Worm (Caenorhabditis elegans) whole organism, L4 larva: ENCODE data around the gene AC3.5.

ENCODE experiments used
- D1046.2 ChIP-seq: fragments of 200-800 bp; sonication (Bioruptor generic); IDR thresholded peaks from 2 replicates; pipeline ENCODE4 v1.3.6; 2022; ENCODE audit warnings: missing genetic modification characterization, missing compliant biosample characterization
- F10B5.3 ChIP-seq: sonication (generic microtip); optimal IDR thresholded peaks from 2 replicates; lab custom pipeline; 2016; ENCODE audit warnings: mild to moderate bottlenecking, missing genetic modification characterization, missing compliant biosample characterization
- F26F4.8 ChIP-seq: fragments of 200-800 bp; sonication (Bioruptor generic); conservative IDR thresholded peaks from 2 replicates; pipeline ENCODE4 v1.3.6; 2022; ENCODE audit warnings: missing genetic modification characterization, missing compliant biosample characterization
- F37D6.2 ChIP-seq: sonication (generic microtip); optimal IDR thresholded peaks from 2 replicates; lab custom pipeline; 2016; ENCODE audit warnings: mild to moderate bottlenecking, missing genetic modification characterization, missing compliant biosample characterization
- T20F7.1 ChIP-seq: fragments of 200-800 bp; sonication (Bioruptor generic); optimal IDR thresholded peaks from 2 replicates; lab custom pipeline; 2018; ENCODE audit warnings: mild to moderate bottlenecking, missing genetic modification characterization, missing compliant biosample characterization
- Y5F2A.4 ChIP-seq: fragments of 200-800 bp; sonication (Bioruptor generic); optimal IDR thresholded peaks from 2 replicates; lab custom pipeline; 2018; ENCODE audit warnings: mild to moderate bottlenecking, missing genetic modification characterization, missing compliant biosample characterization
- Y75B8A.6 ChIP-seq: fragments of 200-800 bp; sonication (Bioruptor generic); IDR thresholded peaks from 2 replicates; pipeline ENCODE4 v1.3.6; 2022; ENCODE audit warnings: missing genetic modification reagents, missing genetic modification characterization, missing compliant biosample characterization
- ZK546.5 ChIP-seq, 2 experiments: sonication (generic microtip); optimal IDR thresholded peaks; 2 replicates each; lab custom pipeline; 2017; ENCODE audit warnings: missing biosample characterization in 2 of 2, missing genetic modification characterization in 2 of 2
- aha-1 ChIP-seq: fragments of 150-350 bp; peaks from one replicate; lab custom pipeline; 2014; ENCODE audit warnings: missing biosample characterization, missing genetic modification characterization
- arid-1 ChIP-seq: fragments of 200-800 bp; sonication (Bioruptor generic); conservative IDR thresholded peaks from 2 replicates; pipeline ENCODE4 v1.3.6; 2022; ENCODE audit warnings: missing genetic modification reagents, missing genetic modification characterization, missing compliant biosample characterization
- ceh-28 ChIP-seq: fragments of 150-350 bp; optimal IDR thresholded peaks from 2 replicates; lab custom pipeline; 2014; ENCODE audit warnings: missing biosample characterization, missing genetic modification reagents, missing genetic modification characterization
- ceh-32 ChIP-seq: sonication (generic microtip); optimal IDR thresholded peaks from 2 replicates; lab custom pipeline; 2016; ENCODE audit warnings: mild to moderate bottlenecking, missing genetic modification characterization, missing compliant biosample characterization; ENCODE audit not compliant: poor library complexity
- daf-12 ChIP-seq: fragments of 150-350 bp; optimal IDR thresholded peaks from 2 replicates; lab custom pipeline; 2014; ENCODE audit warnings: missing biosample characterization, missing genetic modification reagents, missing genetic modification characterization
- daf-16 ChIP-seq, 3 experiments: sonication (generic microtip); optimal IDR thresholded peaks; 2 replicates each; lab custom pipeline; 2016 to 2017; ENCODE audit warnings: missing genetic modification characterization in 3 of 3, missing genetic modification reagents in 3 of 3, mild to moderate bottlenecking in 2 of 3, missing compliant biosample characterization in 2 of 3, missing biosample characterization in 1 of 3, moderate library complexity in 1 of 3
- daf-19 ChIP-seq: fragments of 200-800 bp; sonication (Bioruptor generic); conservative IDR thresholded peaks from 2 replicates; pipeline ENCODE4 v1.3.6; 2022; ENCODE audit warnings: missing genetic modification characterization, missing compliant biosample characterization
- dmd-8 ChIP-seq: fragments of 200-800 bp; sonication (Bioruptor generic); IDR thresholded peaks from 2 replicates; pipeline ENCODE4 v1.3.6; 2022; ENCODE audit warnings: missing genetic modification characterization, missing compliant biosample characterization
- egl-43 ChIP-seq: fragments of 200-800 bp; sonication (Bioruptor generic); IDR thresholded peaks from 2 replicates; pipeline ENCODE4 v1.3.6; 2022; ENCODE audit warnings: missing genetic modification reagents, missing genetic modification characterization, missing compliant biosample characterization
- fos-1 ChIP-seq: fragments of 150-350 bp; optimal IDR thresholded peaks from 2 replicates; lab custom pipeline; 2014; ENCODE audit warnings: missing biosample characterization, missing genetic modification characterization
- hif-1 ChIP-seq, 2 experiments: sonication (generic microtip); optimal IDR thresholded peaks; 2 replicates each; lab custom pipeline; 2016 to 2017; ENCODE audit warnings: missing compliant biosample characterization in 2 of 2, missing genetic modification characterization in 2 of 2, missing genetic modification reagents in 2 of 2, missing genotype in 2 of 2, mild to moderate bottlenecking in 1 of 2
- hlh-11 ChIP-seq: fragments of 200-800 bp; sonication (Bioruptor generic); optimal IDR thresholded peaks from 2 replicates; lab custom pipeline; 2018; ENCODE audit warnings: mild to moderate bottlenecking, missing genetic modification characterization, missing compliant biosample characterization
- hlh-30 ChIP-seq: sonication (generic microtip); optimal IDR thresholded peaks from 2 replicates; lab custom pipeline; 2017; ENCODE audit warnings: antibody characterized with exemption, mild to moderate bottlenecking, missing genetic modification characterization, missing compliant biosample characterization; ENCODE audit not compliant: insufficient read depth
- hmg-1.1 ChIP-seq: fragments of 200-800 bp; sonication (Bioruptor generic); IDR thresholded peaks from 2 replicates; pipeline ENCODE4 v1.3.6; 2022; ENCODE audit warnings: missing genetic modification reagents, missing genetic modification characterization, missing compliant biosample characterization
- lin-1 ChIP-seq: fragments of 200-800 bp; sonication (Bioruptor generic); IDR thresholded peaks from 2 replicates; pipeline ENCODE4 v1.3.6; 2022; ENCODE audit warnings: missing genetic modification reagents, missing genetic modification characterization, missing compliant biosample characterization
- lin-29 ChIP-seq: fragments of 200-800 bp; sonication (Bioruptor generic); IDR thresholded peaks from 2 replicates; pipeline ENCODE4 v1.3.6; 2022; ENCODE audit warnings: missing genetic modification reagents, missing genetic modification characterization, missing compliant biosample characterization
- madf-5 ChIP-seq, 2 experiments: fragments of 200-800 bp; sonication (Bioruptor generic); IDR thresholded peaks; 2 replicates each; pipeline ENCODE4 v1.3.6; 2022; ENCODE audit warnings: missing compliant biosample characterization in 2 of 2, missing genetic modification characterization in 2 of 2
- mes-2 ChIP-seq: sonication (generic microtip); optimal IDR thresholded peaks from 2 replicates; lab custom pipeline; 2016; ENCODE audit warnings: missing genotype, mild to moderate bottlenecking, missing genetic modification characterization, missing compliant biosample characterization; ENCODE audit not compliant: poor library complexity, severe bottlenecking
- nhr-102 ChIP-seq: sonication (generic microtip); optimal IDR thresholded peaks from 2 replicates; lab custom pipeline; 2016; ENCODE audit warnings: mild to moderate bottlenecking, missing genetic modification characterization, moderate library complexity, missing compliant biosample characterization
- nhr-237 ChIP-seq: sonication (generic microtip); optimal IDR thresholded peaks from 2 replicates; lab custom pipeline; 2017; ENCODE audit warnings: missing biosample characterization, missing genetic modification characterization
- nhr-25 ChIP-seq: sonication (generic microtip); optimal IDR thresholded peaks from 2 replicates; lab custom pipeline; 2017; ENCODE audit warnings: missing genetic modification characterization, mild to moderate bottlenecking, missing compliant biosample characterization, antibody characterized with exemption, moderate library complexity, borderline replicate concordance; ENCODE audit not compliant: insufficient read depth
- nhr-28 ChIP-seq: fragments of 150-350 bp; optimal IDR thresholded peaks from 2 replicates; lab custom pipeline; 2014; ENCODE audit warnings: missing biosample characterization, missing genetic modification characterization
- nhr-77 ChIP-seq: fragments of 150-350 bp; optimal IDR thresholded peaks from 2 replicates; lab custom pipeline; 2014; ENCODE audit warnings: missing biosample characterization, missing genetic modification characterization
- php-3 ChIP-seq: fragments of 200-800 bp; sonication (Bioruptor generic); IDR thresholded peaks from 2 replicates; pipeline ENCODE4 v1.3.6; 2022; ENCODE audit warnings: missing genetic modification reagents, missing genetic modification characterization, missing compliant biosample characterization
- pqm-1 ChIP-seq: sonication (generic microtip); optimal IDR thresholded peaks from 2 replicates; lab custom pipeline; 2017; ENCODE audit warnings: missing biosample characterization, missing genetic modification characterization
- rbr-2 ChIP-seq: sonication (generic microtip); optimal IDR thresholded peaks from 2 replicates; lab custom pipeline; 2016; ENCODE audit warnings: missing genotype, missing genetic modification characterization, missing compliant biosample characterization
- sdz-12 ChIP-seq: fragments of 200-800 bp; sonication (Bioruptor generic); optimal IDR thresholded peaks from 2 replicates; lab custom pipeline; 2018; ENCODE audit warnings: mild to moderate bottlenecking, missing genetic modification characterization, missing compliant biosample characterization
- set-16 ChIP-seq: fragments of 200-800 bp; sonication (Bioruptor generic); IDR thresholded peaks from 2 replicates; pipeline ENCODE4 v1.3.6; 2022; ENCODE audit warnings: missing genetic modification reagents, missing genetic modification characterization, missing compliant biosample characterization
- snpc-1.2 ChIP-seq: fragments of 200-800 bp; sonication (Bioruptor generic); IDR thresholded peaks from 2 replicates; pipeline ENCODE4 v1.3.6; 2022; ENCODE audit warnings: missing genetic modification reagents, missing genetic modification characterization, missing compliant biosample characterization
- snpc-4 ChIP-seq: fragments of 150-350 bp; optimal IDR thresholded peaks from 2 replicates; lab custom pipeline; 2014; ENCODE audit warnings: missing biosample characterization, missing genetic modification characterization
- tra-1 ChIP-seq: fragments of 200-800 bp; sonication (Bioruptor generic); IDR thresholded peaks from 2 replicates; pipeline ENCODE4 v1.3.6; 2022; ENCODE audit warnings: missing genetic modification reagents, missing genetic modification characterization, missing compliant biosample characterization
- unc-130 ChIP-seq: sonication (generic microtip); optimal IDR thresholded peaks from 2 replicates; lab custom pipeline; 2016; ENCODE audit warnings: missing genetic modification reagents, missing genetic modification characterization, missing compliant biosample characterization
- unc-62 ChIP-seq, 3 experiments: fragments of 150-350 bp in 1 of 3; sonication (generic microtip); optimal IDR thresholded peaks in 2 of 3; peaks in 1 of 3; 1 replicate in 1 of 3; 2 replicates in 2 of 3; lab custom pipeline; 2014 to 2017; ENCODE audit warnings: missing biosample characterization in 3 of 3, missing genetic modification characterization in 3 of 3, missing genetic modification reagents in 3 of 3, missing genotype in 1 of 3
- vab-7 ChIP-seq: fragments of 200-800 bp; sonication (Bioruptor generic); IDR thresholded peaks from 2 replicates; pipeline ENCODE4 v1.3.6; 2022; ENCODE audit warnings: missing genetic modification reagents, missing genetic modification characterization, missing compliant biosample characterization
- zag-1 ChIP-seq: fragments of 150-350 bp; optimal IDR thresholded peaks from 2 replicates; lab custom pipeline; 2014; ENCODE audit warnings: missing biosample characterization, missing genetic modification characterization
- zip-2 ChIP-seq: fragments of 150-350 bp; optimal IDR thresholded peaks from 2 replicates; lab custom pipeline; 2014; ENCODE audit warnings: missing biosample characterization, missing genetic modification characterization

The AC3.5 gene

DNA sequence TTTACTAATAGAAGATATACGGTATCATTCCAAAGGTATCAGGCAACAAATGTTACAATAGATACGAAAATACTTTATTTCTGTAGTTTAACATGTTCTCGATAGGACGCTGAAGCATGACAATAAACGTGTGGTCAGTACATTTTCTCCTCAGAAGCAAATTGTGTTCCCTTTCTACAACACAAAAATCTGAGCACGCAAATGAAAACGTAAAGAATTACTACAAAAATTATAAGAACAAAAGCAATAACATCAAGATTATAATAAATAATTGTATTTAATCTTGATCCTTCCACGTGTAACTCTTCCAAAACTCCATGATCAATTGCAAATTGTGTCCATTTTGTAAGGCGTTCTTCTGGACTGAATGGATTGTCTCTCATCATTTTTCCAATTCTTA, 8.6 kb upstream of the AC3.5 start:
- TF ChIP-seq php-3 (GFP tag; lab: Robert Waterston, UW) (no peak), lin-29 (GFP tag; lab: Robert Waterston, UW) (no peak), nhr-28 (tag; lab: Kevin White, UChicago) (no peak), aha-1 (peak; percentile 95), vab-7 (no peak), fos-1 (no peak), madf-5 (GFP tag; IDR thresholded peaks at IDR 0.05; lab: Robert Waterston, UW) (no peak), unc-62 (GFP tag; optimal IDR thresholded peaks at IDR 0.05 in 1 of 2; lab: Kevin White, UChicago) (peak in 1 of 2 experiments; percentile 68), unc-62 (tag; optimal IDR thresholded peaks at IDR 0.05; lab: Kevin White, UChicago) (no peak), hlh-30 (tag; lab: Kevin White, UChicago) (no peak), D1046.2 (no peak), snpc-4 (tag; lab: Kevin White, UChicago) (no peak), mes-2 (tag; lab: Kevin White, UChicago) (no peak), hlh-11 (tag; lab: Kevin White, UChicago) (no peak), ZK546.5 (tag; optimal IDR thresholded peaks at IDR 0.05; lab: Kevin White, UChicago) (no peak)

- TF ChIP-seq zag-1 (tag; lab: Kevin White, UChicago): no peak
- no peak for TF ChIP-seq lin-1 (GFP tag; lab: Robert Waterston, UW)
- TF ChIP-seq nhr-25 (tag; lab: Kevin White, UChicago): no peak
- TF ChIP-seq ceh-32 (tag; lab: Kevin White, UChicago): no peak
- TF ChIP-seq hif-1 (tag; optimal IDR thresholded peaks at IDR 0.05; lab: Kevin White, UChicago): no peak
- TF ChIP-seq madf-5 (GFP tag; IDR thresholded peaks at IDR 0.05; lab: Robert Waterston, UW): no peak
- TF ChIP-seq pqm-1 (tag; lab: Kevin White, UChicago): no peak
- TF ChIP-seq dmd-8 (GFP tag; lab: Robert Waterston, UW): no peak
- TF ChIP-seq vab-7: no peak
- TF ChIP-seq rbr-2 (tag; lab: Kevin White, UChicago): no peak
- no peak for TF ChIP-seq fos-1
- TF ChIP-seq nhr-77: no peak
- no peak for TF ChIP-seq mes-2 (tag; lab: Kevin White, UChicago)
- TF ChIP-seq ZK546.5 (tag; optimal IDR thresholded peaks at IDR 0.05; lab: Kevin White, UChicago): no peak
- no peak for TF ChIP-seq hmg-1.1 (GFP tag; lab: Robert Waterston, UW)
- no peak for TF ChIP-seq ceh-28 (tag; lab: Kevin White, UChicago)
- TF ChIP-seq set-16 (GFP tag; lab: Robert Waterston, UW): no peak
- TF ChIP-seq, all 104 proteins: peak for 0
Observed at ce11 chrV:10381726-10382125, 6.6 kb upstream of the AC3.5 start, which contains the start of gene abu-1. TSS of gene abu-1 (minus strand) at chrV:10381826.

DNA sequence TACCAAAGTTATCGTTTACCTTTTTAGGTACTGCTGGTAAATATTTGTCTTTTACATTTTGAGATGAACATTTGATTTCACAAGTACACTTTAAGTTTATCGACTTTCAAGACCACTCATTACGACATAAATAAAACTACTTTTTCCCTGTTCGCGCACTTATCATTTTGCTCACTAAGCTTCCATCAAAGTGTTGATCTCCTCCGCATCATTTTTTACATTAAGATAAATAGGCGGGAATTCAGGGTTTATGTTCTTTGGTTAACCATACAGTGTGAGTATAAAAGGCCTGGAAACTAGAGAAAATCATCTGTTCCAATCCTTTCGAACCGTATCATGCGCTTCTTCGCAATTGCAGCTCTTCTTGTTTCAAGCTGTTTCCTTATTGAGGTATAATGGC, 6.2 kb upstream of the AC3.5 start, which contains the start of gene pqn-2:
TSS of gene pqn-2 (plus strand) at position 301 of the 400 bp plus-strand sequence.
- TF ChIP-seq Y5F2A.4 (no peak), daf-12 (tag; lab: Kevin White, UChicago) (no peak), nhr-237 (tag; lab: Kevin White, UChicago) (no peak), daf-16 (GFP tag; optimal IDR thresholded peaks at IDR 0.05; lab: Kevin White, UChicago) (no peak), daf-16 (tag; optimal IDR thresholded peaks at IDR 0.05; lab: Kevin White, UChicago) (no peak), T20F7.1 (GFP tag; lab: Kevin White, UChicago) (no peak)

DNA sequence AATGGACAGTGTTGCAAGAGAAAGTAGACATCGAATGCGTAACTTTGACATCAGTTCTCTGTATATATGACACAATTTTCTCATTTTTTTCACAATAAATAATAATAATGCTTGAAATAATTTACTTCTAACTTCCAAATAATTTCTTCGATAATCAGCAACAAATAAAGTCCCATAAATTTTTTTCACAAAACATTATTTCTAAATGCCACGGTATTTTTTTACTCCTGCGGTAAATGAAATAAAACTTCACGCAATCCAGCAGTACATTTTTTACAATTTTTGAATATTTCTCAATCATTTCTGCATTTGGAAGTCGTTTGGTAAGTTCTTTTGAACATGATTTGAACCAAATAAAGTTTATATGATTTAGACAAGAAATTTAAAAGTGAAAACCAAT, 4.4 kb upstream of the AC3.5 start, which contains the start of gene spe-10:
TSS of gene spe-10 (plus strand) at position 301 of the 400 bp plus-strand sequence.
- TF ChIP-seq tra-1: no peak
- no peak for TF ChIP-seq F26F4.8 (GFP tag; lab: Robert Waterston, UW)
- no peak for TF ChIP-seq nhr-102 (tag; lab: Kevin White, UChicago)
- TF ChIP-seq F37D6.2 (tag; lab: Kevin White, UChicago): no peak
- TF ChIP-seq snpc-1.2 (GFP tag; lab: Robert Waterston, UW): no peak
- TF ChIP-seq sdz-12 (GFP tag; lab: Kevin White, UChicago): no peak
- TF ChIP-seq F10B5.3: no peak
- TF ChIP-seq daf-12 (tag; lab: Kevin White, UChicago): no peak
- TF ChIP-seq daf-19 (GFP tag; lab: Robert Waterston, UW): no peak
- TF ChIP-seq unc-130 (GFP tag; lab: Kevin White, UChicago): no peak
- TF ChIP-seq lin-29 (GFP tag; lab: Robert Waterston, UW): no peak
- no peak for TF ChIP-seq arid-1 (GFP tag; lab: Robert Waterston, UW)
- no peak for TF ChIP-seq egl-43 (GFP tag; lab: Robert Waterston, UW)
- TF ChIP-seq pqm-1 (tag; lab: Kevin White, UChicago): no peak
- TF ChIP-seq zip-2: no peak
- no peak for TF ChIP-seq vab-7
- no peak for TF ChIP-seq Y75B8A.6
- no peak for TF ChIP-seq nhr-77
- TF ChIP-seq ceh-28 (tag; lab: Kevin White, UChicago): no peak
- TF ChIP-seq hif-1 (tag; optimal IDR thresholded peaks at IDR 0.05; lab: Kevin White, UChicago): no peak
